Worm (Caenorhabditis elegans): ENCODE measurements around the gene gar-2.

DNA sequence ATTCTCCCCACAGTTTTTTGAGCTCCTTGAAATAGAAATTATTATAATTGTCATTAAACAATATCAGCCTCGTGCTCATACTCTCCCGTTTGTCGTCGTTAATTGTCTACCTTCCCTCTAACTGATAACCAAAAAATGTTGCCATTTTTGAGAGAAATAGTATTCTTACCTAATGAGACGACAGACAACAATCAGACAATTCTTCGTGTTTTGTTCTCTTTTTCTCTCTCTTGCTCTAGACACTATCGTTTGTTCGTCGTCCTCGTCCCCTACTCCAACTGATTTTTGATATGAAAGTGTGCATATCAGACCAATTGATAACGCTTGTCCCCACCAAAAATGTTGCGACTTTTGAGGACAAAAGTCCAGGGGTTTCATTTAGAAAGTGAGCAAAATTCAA, 52.4 kb downstream of the gar-2 start:
- no peak for TF ChIP-seq nhr-237 (tag; optimal IDR thresholded peaks at IDR 0.05)
- TF ChIP-seq elt-3 (tag; optimal IDR thresholded peaks at IDR 0.05): no peak
- TF ChIP-seq egl-5 (tag; optimal IDR thresholded peaks at IDR 0.05): no peak
- no peak for TF ChIP-seq ceh-9 (tag; optimal IDR thresholded peaks at IDR 0.05)
- TF ChIP-seq ceh-16 (tag; optimal IDR thresholded peaks at IDR 0.05): no peak
- TF ChIP-seq nhr-76 (tag; optimal IDR thresholded peaks at IDR 0.05): no peak
- TF ChIP-seq fkh-10 (GFP tag; optimal IDR thresholded peaks at IDR 0.05): no peak
- no peak for TF ChIP-seq nhr-12 (tag; optimal IDR thresholded peaks at IDR 0.05)
- TF ChIP-seq unc-62 (GFP tag; optimal IDR thresholded peaks at IDR 0.05): no peak
- no peak for TF ChIP-seq lin-39 (tag; optimal IDR thresholded peaks at IDR 0.05)
- no peak for TF ChIP-seq aly-2 (tag; optimal IDR thresholded peaks at IDR 0.05)
- TF ChIP-seq lsy-12 (tag; optimal IDR thresholded peaks at IDR 0.05): no peak
